Worm (Caenorhabditis elegans) whole organism, L2 larva: Measurements from ENCODE around the gene nex-1.

Experiments
- C34F6.9 ChIP-seq: fragments of 150-350 bp; optimal IDR thresholded peaks from 2 replicates; lab custom pipeline; 2014; ENCODE audit warnings: missing biosample characterization, missing genetic modification characterization
- F13H6.1 ChIP-seq: sonication (generic microtip); optimal IDR thresholded peaks from 2 replicates; lab custom pipeline; 2016; ENCODE audit warnings: missing genetic modification characterization, missing compliant biosample characterization
- R02D3.7 ChIP-seq: fragments of 150-350 bp; optimal IDR thresholded peaks from 2 replicates; lab custom pipeline; 2014; ENCODE audit warnings: missing biosample characterization, missing genetic modification characterization
- ZK546.5 ChIP-seq: sonication (generic microtip); optimal IDR thresholded peaks from 2 replicates; lab custom pipeline; 2017; ENCODE audit warnings: missing biosample characterization, missing genetic modification characterization
- alr-1 ChIP-seq: fragments of 150-350 bp; optimal IDR thresholded peaks from 2 replicates; lab custom pipeline; 2014; ENCODE audit warnings: missing biosample characterization, missing genetic modification characterization
- ama-1 ChIP-seq: fragments of 150-350 bp; optimal IDR thresholded peaks from 2 replicates; lab custom pipeline; 2018; ENCODE audit warnings: inconsistent platforms
- ceh-82 ChIP-seq: fragments of 150-350 bp; optimal IDR thresholded peaks from 2 replicates; lab custom pipeline; 2014; ENCODE audit warnings: missing biosample characterization, missing genetic modification characterization
- crh-2 ChIP-seq: sonication (generic microtip); optimal IDR thresholded peaks from 2 replicates; lab custom pipeline; 2017; ENCODE audit warnings: missing biosample characterization, missing genetic modification characterization
- dmd-4 ChIP-seq: sonication (generic microtip); optimal IDR thresholded peaks from 2 replicates; lab custom pipeline; 2017; ENCODE audit warnings: missing biosample characterization, missing genetic modification characterization
- elt-1 ChIP-seq: fragments of 150-350 bp; optimal IDR thresholded peaks from 2 replicates; lab custom pipeline; 2014; ENCODE audit warnings: missing biosample characterization, missing genetic modification characterization
- fos-1 ChIP-seq: fragments of 150-350 bp; optimal IDR thresholded peaks from 2 replicates; lab custom pipeline; 2014; ENCODE audit warnings: missing biosample characterization, missing genetic modification characterization
- gmeb-1 ChIP-seq: fragments of 150-350 bp; optimal IDR thresholded peaks from 2 replicates; lab custom pipeline; 2014; ENCODE audit warnings: missing biosample characterization, missing genetic modification characterization
- lin-11 ChIP-seq: fragments of 150-350 bp; sonication (generic microtip); optimal IDR thresholded peaks from 2 replicates; lab custom pipeline; 2014; ENCODE audit warnings: missing biosample characterization, missing genetic modification characterization, inconsistent platforms, mixed read lengths
- lin-13 ChIP-seq: fragments of 150-350 bp; optimal IDR thresholded peaks from 2 replicates; lab custom pipeline; 2014; ENCODE audit warnings: missing biosample characterization, missing genetic modification reagents, missing genetic modification characterization
- lin-39 ChIP-seq: fragments of 150-350 bp; optimal IDR thresholded peaks from 2 replicates; lab custom pipeline; 2014; ENCODE audit warnings: missing biosample characterization, missing genetic modification reagents, missing genetic modification characterization
- lsy-2 ChIP-seq, 2 experiments: fragments of 150-350 bp in 1 of 2; sonication (generic microtip) in 1 of 2; optimal IDR thresholded peaks; 2 replicates each; lab custom pipeline; 2014 to 2017; ENCODE audit warnings: missing biosample characterization in 2 of 2, missing genetic modification characterization in 2 of 2
- mab-5 ChIP-seq: fragments of 150-350 bp; optimal IDR thresholded peaks from 2 replicates; lab custom pipeline; 2014; ENCODE audit warnings: missing biosample characterization, missing genetic modification characterization
- mbf-1 ChIP-seq: sonication (generic microtip); optimal IDR thresholded peaks from 2 replicates; lab custom pipeline; 2017; ENCODE audit warnings: missing biosample characterization, missing genetic modification characterization
- nhr-11 ChIP-seq: fragments of 150-350 bp; optimal IDR thresholded peaks from 2 replicates; lab custom pipeline; 2014; ENCODE audit warnings: missing biosample characterization, missing genetic modification characterization
- nhr-129 ChIP-seq: fragments of 150-350 bp; optimal IDR thresholded peaks from 2 replicates; lab custom pipeline; 2014; ENCODE audit warnings: missing biosample characterization, missing genetic modification characterization
- nhr-21 ChIP-seq: fragments of 150-350 bp; optimal IDR thresholded peaks from 2 replicates; lab custom pipeline; 2014; ENCODE audit warnings: missing biosample characterization, missing genetic modification characterization
- nhr-23 ChIP-seq: fragments of 150-350 bp; optimal IDR thresholded peaks from 2 replicates; lab custom pipeline; 2014; ENCODE audit warnings: missing biosample characterization, missing genetic modification reagents, missing genetic modification characterization
- nhr-237 ChIP-seq: fragments of 150-350 bp; optimal IDR thresholded peaks from 2 replicates; lab custom pipeline; 2014; ENCODE audit warnings: missing biosample characterization, missing genetic modification characterization
- nhr-25 ChIP-seq: fragments of 150-350 bp; sonication (generic microtip); optimal IDR thresholded peaks from 3 replicates; lab custom pipeline; 2014; ENCODE audit warnings: missing biosample characterization, missing genetic modification characterization
- nhr-6 ChIP-seq: fragments of 150-350 bp; optimal IDR thresholded peaks from 2 replicates; lab custom pipeline; 2014; ENCODE audit warnings: missing biosample characterization, missing genetic modification characterization
- peb-1 ChIP-seq: fragments of 150-350 bp; optimal IDR thresholded peaks from 2 replicates; lab custom pipeline; 2014; ENCODE audit warnings: missing biosample characterization, missing genetic modification characterization
- sem-4 ChIP-seq: fragments of 150-350 bp; optimal IDR thresholded peaks from 2 replicates; lab custom pipeline; 2014; ENCODE audit warnings: missing biosample characterization, missing genetic modification reagents, missing genetic modification characterization
- skn-1 ChIP-seq: sonication (generic microtip); optimal IDR thresholded peaks from 2 replicates; lab custom pipeline; 2017; ENCODE audit warnings: missing biosample characterization, missing genetic modification characterization
- sma-9 ChIP-seq, 2 experiments: fragments of 150-350 bp in 1 of 2; sonication (generic microtip) in 1 of 2; optimal IDR thresholded peaks; 2 replicates each; lab custom pipeline; 2014 to 2016; ENCODE audit warnings: missing genetic modification characterization in 2 of 2, mild to moderate bottlenecking in 1 of 2, missing biosample characterization in 1 of 2, missing compliant biosample characterization in 1 of 2, missing genetic modification reagents in 1 of 2, moderate library complexity in 1 of 2
- snpc-4 ChIP-seq: fragments of 150-350 bp; optimal IDR thresholded peaks from 2 replicates; lab custom pipeline; 2014; ENCODE audit warnings: missing biosample characterization, missing genetic modification characterization
- unc-55 ChIP-seq: fragments of 150-350 bp; sonication (generic microtip); optimal IDR thresholded peaks from 3 replicates; lab custom pipeline; 2014; ENCODE audit warnings: missing biosample characterization, missing genetic modification reagents, missing genetic modification characterization
- unc-62 ChIP-seq: fragments of 150-350 bp; optimal IDR thresholded peaks from 2 replicates; lab custom pipeline; 2014; ENCODE audit warnings: missing biosample characterization, missing genetic modification reagents, missing genetic modification characterization
- zag-1 ChIP-seq: fragments of 150-350 bp; optimal IDR thresholded peaks from 2 replicates; lab custom pipeline; 2014; ENCODE audit warnings: missing biosample characterization, missing genetic modification characterization
- ztf-11 ChIP-seq: sonication (generic microtip); optimal IDR thresholded peaks from 2 replicates; lab custom pipeline; 2017; ENCODE audit warnings: missing biosample characterization, missing genetic modification characterization
- ztf-4 ChIP-seq: fragments of 150-350 bp; optimal IDR thresholded peaks from 2 replicates; lab custom pipeline; 2014; ENCODE audit warnings: missing biosample characterization, missing genetic modification characterization

nex-1 gene

ce11 chrIII:5273396-5273857 is 48.0 kb downstream of the nex-1 start, which contains the start of gene ztf-8 (continued):
- no peak for TF ChIP-seq alr-1 (tag; lab: Kevin White, UChicago)
- TF ChIP-seq nhr-23 (tag; lab: Kevin White, UChicago): no peak
- TF ChIP-seq dmd-4: no peak
- peak; percentile 37 for TF ChIP-seq ama-1
- no peak for TF ChIP-seq nhr-25 (tag; lab: Kevin White, UChicago)
- TF ChIP-seq sem-4 (tag; lab: Kevin White, UChicago): no peak
- TF ChIP-seq nhr-6 (tag; lab: Kevin White, UChicago): no peak
- TF ChIP-seq elt-1 (tag; lab: Kevin White, UChicago): no peak
- no peak for TF ChIP-seq mab-5 (tag; lab: Kevin White, UChicago)
- TF ChIP-seq sma-9 (GFP tag; optimal IDR thresholded peaks at IDR 0.05; lab: Kevin White, UChicago): no peak
- TF ChIP-seq sma-9 (tag; optimal IDR thresholded peaks at IDR 0.05; lab: Kevin White, UChicago): no peak

- TF ChIP-seq snpc-4 (tag; lab: Kevin White, UChicago) (no peak), nhr-129 (tag; lab: Kevin White, UChicago) (peak; percentile 15), ama-1 (peak; percentile 15), nhr-23 (tag; lab: Kevin White, UChicago) (no peak)
Observed at ce11 chrIII:5274250-5274649, 48.8 kb downstream of the nex-1 start.

- TF ChIP-seq nhr-129 (tag; lab: Kevin White, UChicago) (peak; percentile 31), lin-39 (no peak), ama-1 (no peak), sem-4 (tag; lab: Kevin White, UChicago) (no peak), R02D3.7 (no peak), mbf-1 (tag; lab: Kevin White, UChicago) (no peak), ZK546.5 (tag; lab: Kevin White, UChicago) (no peak), lin-13 (GFP tag; lab: Kevin White, UChicago) (peak; percentile 62), unc-62 (GFP tag; lab: Kevin White, UChicago) (no peak), C34F6.9 (peak; percentile 82), crh-2 (peak; percentile 55), nhr-11 (tag; lab: Kevin White, UChicago) (no peak), lsy-2 (tag; optimal IDR thresholded peaks at IDR 0.05; lab: Kevin White, UChicago) (peak in 1 of 2 experiments; percentile 73), gmeb-1 (peak; percentile 11), skn-1 (no peak), unc-55 (GFP tag; lab: Kevin White, UChicago) (peak; percentile 66), ztf-4 (tag; lab: Kevin White, UChicago) (peak; percentile 30), dmd-4 (no peak), F13H6.1 (tag; lab: Kevin White, UChicago) (peak; percentile 4), ceh-82 (no peak), mab-5 (tag; lab: Kevin White, UChicago) (no peak), snpc-4 (tag; lab: Kevin White, UChicago) (no peak), zag-1 (tag; lab: Kevin White, UChicago) (no peak), sma-9 (GFP tag; optimal IDR thresholded peaks at IDR 0.05; lab: Kevin White, UChicago) (no peak), sma-9 (tag; optimal IDR thresholded peaks at IDR 0.05; lab: Kevin White, UChicago) (no peak), nhr-237 (tag; lab: Kevin White, UChicago) (no peak), nhr-23 (tag; lab: Kevin White, UChicago) (no peak), alr-1 (tag; lab: Kevin White, UChicago) (no peak), ztf-11 (tag; lab: Kevin White, UChicago) (no peak), peb-1 (tag; lab: Kevin White, UChicago) (no peak), lin-11 (tag; lab: Kevin White, UChicago) (peak; percentile 68), nhr-21 (tag; lab: Kevin White, UChicago) (no peak), fos-1 (peak; percentile 23), nhr-25 (tag; lab: Kevin White, UChicago) (peak; percentile 3)
Observed at ce11 chrIII:5274715-5275355, 49.4 kb downstream of the nex-1 start, which contains the start of the genes daf-41 and toc-1. Gene daf-41, minus strand, starts transcription at chrIII:5274765. Gene toc-1, plus strand, starts transcription at chrIII:5275251.
